Worm (Caenorhabditis elegans) whole organism, L4/young adult: ENCODE measurements around the gene twk-33.

Experiments used
- W03F9.2 ChIP-seq: fragments of 150-350 bp; optimal IDR thresholded peaks from 2 replicates; lab custom pipeline; 2014; ENCODE audit warnings: missing biosample characterization, missing genetic modification characterization
- dao-5 ChIP-seq: sonication (generic microtip); optimal IDR thresholded peaks from 2 replicates; lab custom pipeline; 2016; ENCODE audit warnings: missing genotype, missing genetic modification characterization, moderate library complexity, missing compliant biosample characterization
- him-1 ChIP-seq: sonication (generic microtip); optimal IDR thresholded peaks from 2 replicates; lab custom pipeline; 2016; ENCODE audit warnings: missing genotype, missing genetic modification reagents, missing genetic modification characterization, missing compliant biosample characterization

- TF ChIP-seq him-1 (tag; lab: Kevin White, UChicago) (no peak), W03F9.2 (no peak), dao-5 (tag; lab: Kevin White, UChicago) (no peak)
Measured at ce11 chrV:17676553-17676952, 37.6 kb downstream of the twk-33 start, which contains the start of gene str-92.
